Fruit fly (Drosophila melanogaster): ENCODE results near the gene CG33303.
A peak's percentile ranks its signal among the peaks of the same experiment; 100 is the strongest.

CG33303 gene

dm6 chr2L:10396488-10396824 is 20.9 kb upstream of the CG33303 start, which contains the start of gene Cnot4 (continued):
- TF ChIP-seq sima (GFP tag; optimal IDR thresholded peaks at IDR 0.05) = no peak
- no peak for TF ChIP-seq vfl (GFP tag; optimal IDR thresholded peaks at IDR 0.05)
- TF ChIP-seq CG30020 (tag; optimal IDR thresholded peaks at IDR 0.05) = peak; percentile 92
- TF ChIP-seq cas (GFP tag; IDR thresholded peaks at IDR 0.05) = no peak
- 0 out of 2 replicates have a peak, but pooled peaks have one; percentile 25 for TF ChIP-seq unc-4 (GFP tag; IDR thresholded peaks at IDR 0.05; ENCODE audit: partially characterized antibody)
- peak; percentile 24 for TF ChIP-seq gem (tag; optimal IDR thresholded peaks at IDR 0.05)
- no peak for TF ChIP-seq Opbp (GFP tag; IDR thresholded peaks at IDR 0.05; ENCODE audit: partially characterized antibody)
- no peak for TF ChIP-seq CG34224 (GFP tag; IDR thresholded peaks at IDR 0.05; ENCODE audit: partially characterized antibody)
- TF ChIP-seq zf30C (GFP tag; optimal IDR thresholded peaks at IDR 0.05) = no peak
- no peak for TF ChIP-seq CG9727 (GFP tag; optimal IDR thresholded peaks at IDR 0.05)
- peak; percentile 48; the same call in 2 of the 3 replicates for TF ChIP-seq knrl (GFP tag; IDR thresholded peaks at IDR 0.05; ENCODE audit: partially characterized antibody)
- TF ChIP-seq jumu (GFP tag; optimal IDR thresholded peaks at IDR 0.05) = no peak
- TF ChIP-seq Sry-β (GFP tag; optimal IDR thresholded peaks at IDR 0.05) = peak; percentile 78
- TF ChIP-seq vvl (GFP tag; IDR thresholded peaks at IDR 0.05) = peak; percentile 14; the same call in 1 of the 2 replicates
- no peak for TF ChIP-seq sisA (GFP tag; IDR thresholded peaks at IDR 0.05)
- no peak for TF ChIP-seq NfI (GFP tag; optimal IDR thresholded peaks at IDR 0.05)
- TF ChIP-seq sim (GFP tag; IDR thresholded peaks at IDR 0.05) = no peak
- TF ChIP-seq row (GFP tag; IDR thresholded peaks at IDR 0.05) = peak; percentile 71
- no peak for TF ChIP-seq NK7.1 (GFP tag; optimal IDR thresholded peaks at IDR 0.05)
- no peak for TF ChIP-seq CG14050 (GFP tag; IDR thresholded peaks at IDR 0.05)
- TF ChIP-seq CG34376 (GFP tag; optimal IDR thresholded peaks at IDR 0.05) = no peak
- no peak for TF ChIP-seq corto (GFP tag; optimal IDR thresholded peaks at IDR 0.05)
- TF ChIP-seq pzg (GFP tag; optimal IDR thresholded peaks at IDR 0.05) = peak; percentile 31
- no peak for TF ChIP-seq Side (GFP tag; optimal IDR thresholded peaks at IDR 0.05)
- TF ChIP-seq CG6854 (GFP tag; optimal IDR thresholded peaks at IDR 0.05) = no peak
- TF ChIP-seq kah (GFP tag; optimal IDR thresholded peaks at IDR 0.05) = no peak
- TF ChIP-seq CG9817 (tag; optimal IDR thresholded peaks at IDR 0.05) = no peak
- no peak for TF ChIP-seq CG12299 (tag; optimal IDR thresholded peaks at IDR 0.05)
- TF ChIP-seq jigr1 (GFP tag; IDR thresholded peaks at IDR 0.05) = no peak
- no peak for TF ChIP-seq z (GFP tag; IDR thresholded peaks at IDR 0.05)
- TF ChIP-seq Ada2b (GFP tag; IDR thresholded peaks at IDR 0.05) = no peak
- peak; percentile 62 for TF ChIP-seq nmo (GFP tag; optimal IDR thresholded peaks at IDR 0.05)
- no peak for TF ChIP-seq nerfin-2 (GFP tag; IDR thresholded peaks at IDR 0.05; ENCODE audit: partially characterized antibody)
- TF ChIP-seq CG32772 (GFP tag; IDR thresholded peaks at IDR 0.05) = no peak
- no peak for TF ChIP-seq Oaz (GFP tag; IDR thresholded peaks at IDR 0.05)
- TF ChIP-seq fru (optimal IDR thresholded peaks at IDR 0.05) = no peak
- TF ChIP-seq Bgb (GFP tag; IDR thresholded peaks at IDR 0.05; ENCODE audit: partially characterized antibody) = no peak; the same call in 1 of the 2 replicates
- no peak for TF ChIP-seq cad (GFP tag; optimal IDR thresholded peaks at IDR 0.05)
- no peak for TF ChIP-seq CG8924 (tag; optimal IDR thresholded peaks at IDR 0.05)
- TF ChIP-seq CG6791 (GFP tag; IDR thresholded peaks at IDR 0.05; ENCODE audit: partially characterized antibody) = 0 out of 3 replicates have a peak, but pooled peaks have one; percentile 31
- no peak for TF ChIP-seq Hmr (GFP tag; optimal IDR thresholded peaks at IDR 0.05)
- no peak for TF ChIP-seq sc (optimal IDR thresholded peaks at IDR 0.05)
- no peak for TF ChIP-seq sc (GFP tag; optimal IDR thresholded peaks at IDR 0.05)
- no peak for TF ChIP-seq rib (GFP tag; IDR thresholded peaks at IDR 0.05)
- no peak for TF ChIP-seq CG10147 (GFP tag; optimal IDR thresholded peaks at IDR 0.05)
- no peak for TF ChIP-seq Aef1 (GFP tag; IDR thresholded peaks at IDR 0.05)
- TF ChIP-seq CG12659 (GFP tag; optimal IDR thresholded peaks at IDR 0.05) = no peak
- TF ChIP-seq exex (tag; optimal IDR thresholded peaks at IDR 0.05) = no peak
- TF ChIP-seq CG12391 (tag; optimal IDR thresholded peaks at IDR 0.05) = peak; percentile 33
- no peak for TF ChIP-seq bsh (GFP tag; optimal IDR thresholded peaks at IDR 0.05)
- TF ChIP-seq HLHmδ (GFP tag; optimal IDR thresholded peaks at IDR 0.05) = no peak

Data from whole organism, embryonic.